Worm (Caenorhabditis elegans) whole organism, early embryonic: Measurements from ENCODE around the gene C14C10.10.

ENCODE experiments used
- B0310.2 ChIP-seq: sonication (generic microtip); optimal IDR thresholded peaks from 2 replicates; lab custom pipeline; 2016; ENCODE audit warnings: mild to moderate bottlenecking, missing genetic modification characterization, missing compliant biosample characterization
- F13C5.2 ChIP-seq: sonication (generic microtip); optimal IDR thresholded peaks from 2 replicates; lab custom pipeline; 2017; ENCODE audit warnings: mild to moderate bottlenecking, missing genetic modification characterization, inconsistent platforms, missing compliant biosample characterization
- ama-1 ChIP-seq: fragments of 150-350 bp; optimal IDR thresholded peaks from 2 replicates; lab custom pipeline; 2014
- ceh-13 ChIP-seq: fragments of 200-800 bp; sonication (Bioruptor generic); optimal IDR thresholded peaks from 2 replicates; lab custom pipeline; 2018; ENCODE audit warnings: mild to moderate bottlenecking, missing genetic modification characterization, missing compliant biosample characterization
- ceh-36 ChIP-seq: sonication (generic microtip); optimal IDR thresholded peaks from 2 replicates; lab custom pipeline; 2016; ENCODE audit warnings: missing genetic modification characterization, inconsistent platforms, missing compliant biosample characterization
- ets-7 ChIP-seq: sonication (generic microtip); optimal IDR thresholded peaks from 2 replicates; lab custom pipeline; 2016; ENCODE audit warnings: missing genotype, missing genetic modification characterization, missing compliant biosample characterization
- hmbx-1 ChIP-seq: sonication (generic microtip); optimal IDR thresholded peaks from 2 replicates; lab custom pipeline; 2016; ENCODE audit warnings: mild to moderate bottlenecking, missing genetic modification characterization, missing compliant biosample characterization
- hmg-4 ChIP-seq: fragments of 200-800 bp; sonication (Bioruptor generic); optimal IDR thresholded peaks from 2 replicates; lab custom pipeline; 2018; ENCODE audit warnings: mild to moderate bottlenecking, missing genetic modification characterization, missing compliant biosample characterization
- hnd-1 ChIP-seq: sonication (generic microtip); optimal IDR thresholded peaks from 2 replicates; lab custom pipeline; 2016; ENCODE audit warnings: missing genetic modification characterization, missing compliant biosample characterization
- pes-1 ChIP-seq: fragments of 200-800 bp; sonication (Bioruptor generic); IDR thresholded peaks from 2 replicates; pipeline ENCODE4 v1.3.6; 2022; ENCODE audit warnings: missing genetic modification reagents, missing genetic modification characterization, missing compliant biosample characterization
- scrt-1 ChIP-seq: fragments of 200-800 bp; sonication (Bioruptor generic); IDR thresholded peaks from 2 replicates; pipeline ENCODE4 v1.3.6; 2022; ENCODE audit warnings: missing genetic modification characterization, missing compliant biosample characterization
- tbx-11 ChIP-seq: fragments of 200-800 bp; sonication (Bioruptor generic); IDR thresholded peaks from 2 replicates; pipeline ENCODE4 v1.3.6; 2022; ENCODE audit warnings: missing genetic modification characterization, missing compliant biosample characterization

The C14C10.10 gene

ce11 chrV:12550755-12551154 is 48.2 kb downstream of the C14C10.10 start:
- TF ChIP-seq ets-7: no peak
- TF ChIP-seq hmg-4 (GFP tag; lab: Kevin White, UChicago): no peak
- TF ChIP-seq pes-1 (GFP tag; lab: Robert Waterston, UW): no peak
- no peak for TF ChIP-seq hmbx-1 (tag; lab: Kevin White, UChicago)
- no peak for TF ChIP-seq ceh-36 (tag; lab: Kevin White, UChicago)
- no peak for TF ChIP-seq hnd-1 (tag; lab: Kevin White, UChicago)
- no peak for TF ChIP-seq B0310.2 (tag; lab: Kevin White, UChicago)
- TF ChIP-seq scrt-1 (GFP tag; lab: Robert Waterston, UW): no peak
- no peak for TF ChIP-seq ama-1 (lab: Kevin White, UChicago)
- no peak for TF ChIP-seq tbx-11 (GFP tag; lab: Robert Waterston, UW)

- TF ChIP-seq hnd-1 (tag; lab: Kevin White, UChicago): no peak
- TF ChIP-seq F13C5.2: no peak
- TF ChIP-seq tbx-11 (GFP tag; lab: Robert Waterston, UW): no peak
- no peak for TF ChIP-seq hmg-4 (GFP tag; lab: Kevin White, UChicago)
- TF ChIP-seq ama-1 (lab: Kevin White, UChicago): no peak
- TF ChIP-seq B0310.2 (tag; lab: Kevin White, UChicago): no peak
- TF ChIP-seq pes-1 (GFP tag; lab: Robert Waterston, UW): no peak
- no peak for TF ChIP-seq scrt-1 (GFP tag; lab: Robert Waterston, UW)
Observed at ce11 chrV:12550036-12550626, 48.8 kb downstream of the C14C10.10 start, which contains the start of gene F45D3.3. Gene F45D3.3, minus strand, starts transcription at chrV:12550385.

DNA sequence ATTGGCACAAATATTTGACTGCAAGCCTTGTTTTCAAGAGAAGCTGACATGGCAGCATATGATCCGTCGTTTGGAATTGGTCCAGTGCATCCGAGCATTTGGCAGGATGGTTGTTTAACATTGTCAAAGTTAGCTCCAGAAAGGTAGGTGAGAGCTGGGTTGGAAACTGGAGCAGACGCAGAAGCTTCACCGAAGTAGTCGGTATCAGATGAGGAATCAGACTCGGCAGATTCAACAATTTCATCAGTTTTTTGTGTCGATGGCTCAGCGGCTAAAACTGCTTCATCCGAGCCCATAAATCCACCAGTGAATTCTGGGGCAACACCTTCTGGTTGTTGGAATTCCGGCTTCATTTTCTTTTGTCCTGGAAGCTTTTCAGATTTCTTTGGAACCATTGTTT is 49.3 kb downstream of the C14C10.10 start:
- TF ChIP-seq ceh-13 (GFP tag; lab: Kevin White, UChicago): no peak
